Worm (Caenorhabditis elegans): Measurements from ENCODE around the gene ZC53.2.

Gene ZC53.2

ce11 chrX:1924138-1924537, at the start of gene ZC53.2:
Gene ZC53.2, minus strand, starts transcription at chrX:1924238.
- TF ChIP-seq pqm-1 (tag; optimal IDR thresholded peaks at IDR 0.05) (no peak), isw-1 (GFP tag; IDR thresholded peaks at IDR 0.05) (no peak), elt-3 (tag; optimal IDR thresholded peaks at IDR 0.05) (no peak), C04F5.9 (tag; optimal IDR thresholded peaks at IDR 0.05) (no peak), grh-1 (GFP tag; IDR thresholded peaks at IDR 0.05) (no peak)

ce11 chrX:1972766-1973165, 48.7 kb upstream of the ZC53.2 start:
- TF ChIP-seq skn-1 (tag; optimal IDR thresholded peaks at IDR 0.05), result no peak
- no peak for TF ChIP-seq egl-13 (tag; optimal IDR thresholded peaks at IDR 0.05)
- TF ChIP-seq isw-1 (GFP tag; IDR thresholded peaks at IDR 0.05), result no peak
- TF ChIP-seq ceh-8 (GFP tag; optimal IDR thresholded peaks at IDR 0.05), result no peak
- TF ChIP-seq mab-9 (GFP tag; IDR thresholded peaks at IDR 0.05), result no peak
- TF ChIP-seq fkh-4 (tag; optimal IDR thresholded peaks at IDR 0.05; ENCODE audit: borderline replicate concordance), result no peak
- no peak for TF ChIP-seq nhr-19 (GFP tag; conservative IDR thresholded peaks at IDR 0.05)
- TF ChIP-seq grh-1 (GFP tag; IDR thresholded peaks at IDR 0.05), result no peak
- TF ChIP-seq ceh-63 (GFP tag; optimal IDR thresholded peaks at IDR 0.05), result no peak
- TF ChIP-seq jun-1 (tag; optimal IDR thresholded peaks at IDR 0.05), result no peak
- TF ChIP-seq hlh-4 (tag; optimal IDR thresholded peaks at IDR 0.05), result no peak
- TF ChIP-seq egl-27 (tag; optimal IDR thresholded peaks at IDR 0.05), result no peak
- TF ChIP-seq elt-3 (tag; optimal IDR thresholded peaks at IDR 0.05), result no peak

ce11 chrX:1971647-1972046, 47.6 kb upstream of the ZC53.2 start:
- TF ChIP-seq jun-1 (tag; optimal IDR thresholded peaks at IDR 0.05) (no peak), elt-2 (tag; optimal IDR thresholded peaks at IDR 0.05) (no peak), nhr-237 (tag; optimal IDR thresholded peaks at IDR 0.05) (no peak), C16A3.4 (tag; optimal IDR thresholded peaks at IDR 0.05) (no peak), unc-86 (tag; optimal IDR thresholded peaks at IDR 0.05) (no peak), fkh-4 (tag; optimal IDR thresholded peaks at IDR 0.05; ENCODE audit: borderline replicate concordance) (no peak), nhr-28 (tag; optimal IDR thresholded peaks at IDR 0.05) (no peak), tlp-1 (tag; optimal IDR thresholded peaks at IDR 0.05) (no peak), nhr-84 (tag; optimal IDR thresholded peaks at IDR 0.05) (no peak), nhr-47 (tag; optimal IDR thresholded peaks at IDR 0.05) (no peak), Y116A8C.19 (tag; optimal IDR thresholded peaks at IDR 0.05; ENCODE audit: borderline replicate concordance) (no peak), nhr-71 (tag; optimal IDR thresholded peaks at IDR 0.05) (no peak), nhr-77 (tag; optimal IDR thresholded peaks at IDR 0.05) (no peak), ceh-8 (GFP tag; optimal IDR thresholded peaks at IDR 0.05) (no peak), hlh-4 (tag; optimal IDR thresholded peaks at IDR 0.05) (no peak), unc-62 (GFP tag; optimal IDR thresholded peaks at IDR 0.05) (no peak)

ce11 chrX:1969575-1969974, 45.5 kb upstream of the ZC53.2 start, which contains the start of gene str-79:
Gene str-79, plus strand, starts transcription at chrX:1969875.
- TF ChIP-seq ces-1 (GFP tag; optimal IDR thresholded peaks at IDR 0.05) (no peak), C04F5.9 (tag; optimal IDR thresholded peaks at IDR 0.05) (no peak), unc-62 (GFP tag; optimal IDR thresholded peaks at IDR 0.05) (no peak), ceh-8 (GFP tag; optimal IDR thresholded peaks at IDR 0.05) (no peak)

ce11 chrX:1964828-1965227, 40.8 kb upstream of the ZC53.2 start:
- TF ChIP-seq C16A3.4 (tag; optimal IDR thresholded peaks at IDR 0.05), result peak; percentile 34
- TF ChIP-seq nhr-76 (tag; optimal IDR thresholded peaks at IDR 0.05), result no peak
- TF ChIP-seq nhr-77 (tag; optimal IDR thresholded peaks at IDR 0.05), result no peak
- TF ChIP-seq unc-98 (GFP tag; IDR thresholded peaks at IDR 0.05), result no peak
- no peak for TF ChIP-seq aly-2 (tag; optimal IDR thresholded peaks at IDR 0.05)
- no peak for TF ChIP-seq mef-2 (tag; optimal IDR thresholded peaks at IDR 0.05)
- TF ChIP-seq egl-27 (tag; optimal IDR thresholded peaks at IDR 0.05), result no peak
- peak; percentile 56 to 62 for TF ChIP-seq efl-1 (optimal IDR thresholded peaks at IDR 0.05)
- TF ChIP-seq efl-1 (GFP tag; optimal IDR thresholded peaks at IDR 0.05 in 1 of 2), result peak; percentile 41 to 96
- peak; percentile 39 for TF ChIP-seq irx-1 (tag; optimal IDR thresholded peaks at IDR 0.05)
- TF ChIP-seq nhr-90 (tag; optimal IDR thresholded peaks at IDR 0.05; ENCODE audit: poor library complexity), result peak; percentile 36
- TF ChIP-seq skn-1 (tag; optimal IDR thresholded peaks at IDR 0.05), result peak; percentile 92
- no peak for TF ChIP-seq nhr-237 (tag; optimal IDR thresholded peaks at IDR 0.05)
- TF ChIP-seq ceh-90 (tag; optimal IDR thresholded peaks at IDR 0.05), result no peak
- TF ChIP-seq fkh-4 (tag; optimal IDR thresholded peaks at IDR 0.05; ENCODE audit: borderline replicate concordance), result no peak
- TF ChIP-seq ztf-4 (tag; optimal IDR thresholded peaks at IDR 0.05), result no peak
- peak; percentile 4 for TF ChIP-seq sup-37 (GFP tag; optimal IDR thresholded peaks at IDR 0.05)
- no peak for TF ChIP-seq C04F5.9 (tag; optimal IDR thresholded peaks at IDR 0.05)
- TF ChIP-seq blmp-1 (tag; optimal IDR thresholded peaks at IDR 0.05), result no peak
- peak; percentile 69 for TF ChIP-seq nhr-71 (tag; optimal IDR thresholded peaks at IDR 0.05)
- no peak for TF ChIP-seq sox-4 (tag; optimal IDR thresholded peaks at IDR 0.05)
- TF ChIP-seq sptf-1 (tag; optimal IDR thresholded peaks at IDR 0.05), result no peak
- no peak for TF ChIP-seq ama-1 (optimal IDR thresholded peaks at IDR 0.05)
- no peak for TF ChIP-seq hlh-17 (GFP tag; optimal IDR thresholded peaks at IDR 0.05; ENCODE audit: borderline replicate concordance)
- TF ChIP-seq rnt-1 (tag; optimal IDR thresholded peaks at IDR 0.05), result peak; percentile 82
- TF ChIP-seq mab-9 (GFP tag; IDR thresholded peaks at IDR 0.05), result no peak
- no peak for TF ChIP-seq pqm-1 (tag; optimal IDR thresholded peaks at IDR 0.05)
